Worm (Caenorhabditis elegans) whole organism, L3 larva: ENCODE data around the gene spl-1.

ENCODE experiments used
- R02D3.7 ChIP-seq: fragments of 150-350 bp; optimal IDR thresholded peaks from 2 replicates; lab custom pipeline; 2014; ENCODE audit warnings: missing biosample characterization, missing genetic modification characterization
- ZK546.5 ChIP-seq: sonication (generic microtip); optimal IDR thresholded peaks from 2 replicates; lab custom pipeline; 2017; ENCODE audit warnings: missing biosample characterization, missing genetic modification characterization
- aly-2 ChIP-seq: fragments of 150-350 bp; optimal IDR thresholded peaks from 2 replicates; lab custom pipeline; 2014; ENCODE audit warnings: missing biosample characterization, missing genetic modification characterization
- ceh-28 ChIP-seq: fragments of 150-350 bp; optimal IDR thresholded peaks from 2 replicates; lab custom pipeline; 2014; ENCODE audit warnings: missing biosample characterization, missing genetic modification reagents, missing genetic modification characterization
- ceh-82 ChIP-seq: fragments of 150-350 bp; optimal IDR thresholded peaks from 2 replicates; lab custom pipeline; 2014; ENCODE audit warnings: missing biosample characterization, missing genetic modification characterization
- ceh-9 ChIP-seq: sonication (generic microtip); optimal IDR thresholded peaks from 2 replicates; lab custom pipeline; 2018; ENCODE audit warnings: missing biosample characterization, missing genetic modification characterization
- daf-12 ChIP-seq: fragments of 150-350 bp; optimal IDR thresholded peaks from 2 replicates; lab custom pipeline; 2014; ENCODE audit warnings: missing biosample characterization, missing genetic modification reagents, missing genetic modification characterization
- egl-27 ChIP-seq: sonication (generic microtip); optimal IDR thresholded peaks from 4 replicates; lab custom pipeline; 2017; ENCODE audit warnings: missing biosample characterization, missing genetic modification reagents, missing genetic modification characterization
- egl-5 ChIP-seq: fragments of 150-350 bp; optimal IDR thresholded peaks from 2 replicates; lab custom pipeline; 2017; ENCODE audit warnings: missing biosample characterization, missing genetic modification reagents, missing genetic modification characterization, inconsistent platforms
- elt-1 ChIP-seq: fragments of 150-350 bp; optimal IDR thresholded peaks from 2 replicates; lab custom pipeline; 2014; ENCODE audit warnings: missing biosample characterization, missing genetic modification characterization
- elt-2 ChIP-seq: sonication (generic microtip); optimal IDR thresholded peaks from 2 replicates; lab custom pipeline; 2016; ENCODE audit warnings: missing genetic modification reagents, mild to moderate bottlenecking, missing genetic modification characterization, missing compliant biosample characterization
- eor-1 ChIP-seq, 2 experiments: fragments of 150-350 bp; optimal IDR thresholded peaks; 2 replicates each; lab custom pipeline; 2014 to 2018; ENCODE audit warnings: missing biosample characterization in 2 of 2, missing genetic modification characterization in 2 of 2
- fkh-2 ChIP-seq: fragments of 150-350 bp; optimal IDR thresholded peaks from 2 replicates; lab custom pipeline; 2014; ENCODE audit warnings: missing biosample characterization, missing genetic modification reagents, missing genetic modification characterization
- fos-1 ChIP-seq: fragments of 150-350 bp; optimal IDR thresholded peaks from 2 replicates; lab custom pipeline; 2014; ENCODE audit warnings: missing biosample characterization, missing genetic modification characterization
- hmg-11 ChIP-seq: sonication (generic microtip); optimal IDR thresholded peaks from 2 replicates; lab custom pipeline; 2016; ENCODE audit warnings: missing genetic modification characterization, missing compliant biosample characterization
- jun-1 ChIP-seq: fragments of 150-350 bp; optimal IDR thresholded peaks from 2 replicates; lab custom pipeline; 2014; ENCODE audit warnings: missing biosample characterization, missing genetic modification reagents, missing genetic modification characterization
- lin-15B ChIP-seq: fragments of 150-350 bp; optimal IDR thresholded peaks from 2 replicates; lab custom pipeline; 2014; ENCODE audit warnings: missing biosample characterization, missing genetic modification characterization
- lin-39 ChIP-seq: fragments of 150-350 bp; optimal IDR thresholded peaks from 2 replicates; lab custom pipeline; 2018; ENCODE audit warnings: missing biosample characterization, missing genetic modification reagents, missing genetic modification characterization
- lsy-12 ChIP-seq: sonication (generic microtip); optimal IDR thresholded peaks from 2 replicates; lab custom pipeline; 2016; ENCODE audit warnings: mild to moderate bottlenecking, missing genetic modification characterization, missing compliant biosample characterization
- mdl-1 ChIP-seq: fragments of 150-350 bp; optimal IDR thresholded peaks from 2 replicates; lab custom pipeline; 2014; ENCODE audit warnings: missing biosample characterization, missing genetic modification characterization
- mml-1 ChIP-seq: fragments of 150-350 bp; sonication (generic microtip); optimal IDR thresholded peaks from 3 replicates; lab custom pipeline; 2014; ENCODE audit warnings: missing biosample characterization, missing genetic modification characterization
- nfya-1 ChIP-seq: sonication (generic microtip); optimal IDR thresholded peaks from 2 replicates; lab custom pipeline; 2017; ENCODE audit warnings: missing genetic modification characterization, mild to moderate bottlenecking, missing compliant biosample characterization, antibody characterized with exemption, moderate library complexity; ENCODE audit not compliant: insufficient read depth
- nhr-12 ChIP-seq: fragments of 150-350 bp; optimal IDR thresholded peaks from 2 replicates; lab custom pipeline; 2014; ENCODE audit warnings: missing biosample characterization, missing genetic modification characterization
- nhr-23 ChIP-seq: fragments of 150-350 bp; optimal IDR thresholded peaks from 2 replicates; lab custom pipeline; 2014; ENCODE audit warnings: missing biosample characterization, missing genetic modification reagents, missing genetic modification characterization
- nhr-237 ChIP-seq: fragments of 150-350 bp; optimal IDR thresholded peaks from 2 replicates; lab custom pipeline; 2014; ENCODE audit warnings: missing biosample characterization, missing genetic modification characterization
- nhr-25 ChIP-seq: sonication (generic microtip); optimal IDR thresholded peaks from 2 replicates; lab custom pipeline; 2017; ENCODE audit warnings: missing biosample characterization, missing genetic modification characterization
- nhr-28 ChIP-seq: fragments of 150-350 bp; optimal IDR thresholded peaks from 2 replicates; lab custom pipeline; 2014; ENCODE audit warnings: missing biosample characterization, missing genetic modification characterization
- nhr-67 ChIP-seq: fragments of 150-350 bp; optimal IDR thresholded peaks from 2 replicates; lab custom pipeline; 2014; ENCODE audit warnings: missing biosample characterization, missing genetic modification characterization
- nhr-77 ChIP-seq: fragments of 150-350 bp; optimal IDR thresholded peaks from 2 replicates; lab custom pipeline; 2014; ENCODE audit warnings: missing biosample characterization, missing genetic modification characterization
- pha-4 ChIP-seq: fragments of 150-350 bp; optimal IDR thresholded peaks from 2 replicates; lab custom pipeline; 2014; ENCODE audit warnings: missing biosample characterization, missing genetic modification reagents, missing genetic modification characterization
- pqm-1 ChIP-seq: fragments of 150-350 bp; optimal IDR thresholded peaks from 2 replicates; lab custom pipeline; 2017; ENCODE audit warnings: missing biosample characterization, missing genetic modification characterization, inconsistent platforms
- sea-2 ChIP-seq: fragments of 150-350 bp; sonication (generic microtip); optimal IDR thresholded peaks from 4 replicates; lab custom pipeline; 2014; ENCODE audit warnings: missing biosample characterization, missing genetic modification reagents, missing genetic modification characterization
- skn-1 ChIP-seq: fragments of 150-350 bp; optimal IDR thresholded peaks from 2 replicates; lab custom pipeline; 2014; ENCODE audit warnings: missing biosample characterization, missing genetic modification characterization
- snpc-4 ChIP-seq: fragments of 150-350 bp; optimal IDR thresholded peaks from 2 replicates; lab custom pipeline; 2014; ENCODE audit warnings: missing biosample characterization, missing genetic modification characterization
- unc-39 ChIP-seq: sonication (generic microtip); optimal IDR thresholded peaks from 4 replicates; lab custom pipeline; 2017; ENCODE audit warnings: missing biosample characterization, missing genetic modification characterization
- zag-1 ChIP-seq: fragments of 150-350 bp; optimal IDR thresholded peaks from 2 replicates; lab custom pipeline; 2014; ENCODE audit warnings: missing biosample characterization, missing genetic modification characterization
- ztf-11 ChIP-seq: fragments of 150-350 bp; optimal IDR thresholded peaks from 2 replicates; lab custom pipeline; 2014; ENCODE audit warnings: missing biosample characterization, missing genetic modification characterization
- ztf-4 ChIP-seq: fragments of 150-350 bp; optimal IDR thresholded peaks from 2 replicates; lab custom pipeline; 2014; ENCODE audit warnings: missing biosample characterization, missing genetic modification characterization

The spl-1 gene

DNA sequence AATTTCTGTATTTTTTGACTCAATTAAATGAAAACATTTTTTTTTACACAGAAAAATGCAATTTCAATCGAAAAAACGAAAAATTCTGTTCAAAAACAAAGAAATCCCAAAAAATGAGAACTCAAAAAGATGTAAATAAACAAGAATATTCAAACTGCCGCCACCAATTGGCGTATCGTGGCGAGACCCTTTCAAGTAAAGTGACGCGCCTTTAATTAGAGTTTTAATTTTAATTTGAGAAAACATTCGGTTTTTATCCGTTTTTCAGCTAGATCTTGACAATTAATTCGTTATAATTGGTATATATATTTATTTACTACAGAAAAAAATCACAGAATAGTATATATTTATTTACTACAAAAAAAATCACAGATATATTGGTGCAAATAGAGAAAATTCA is 3.4 kb downstream of the spl-1 start:
- TF ChIP-seq fos-1 (tag; lab: Kevin White, UChicago) (no peak), nhr-237 (no peak), ceh-28 (tag; lab: Kevin White, UChicago) (no peak), ztf-4 (tag; lab: Kevin White, UChicago) (no peak), egl-5 (tag; lab: Kevin White, UChicago) (no peak), R02D3.7 (tag; lab: Kevin White, UChicago) (no peak), nhr-77 (tag; lab: Kevin White, UChicago) (no peak), ztf-11 (tag; lab: Kevin White, UChicago) (no peak), elt-2 (tag; lab: Kevin White, UChicago) (no peak), egl-27 (tag; lab: Kevin White, UChicago) (no peak)

DNA sequence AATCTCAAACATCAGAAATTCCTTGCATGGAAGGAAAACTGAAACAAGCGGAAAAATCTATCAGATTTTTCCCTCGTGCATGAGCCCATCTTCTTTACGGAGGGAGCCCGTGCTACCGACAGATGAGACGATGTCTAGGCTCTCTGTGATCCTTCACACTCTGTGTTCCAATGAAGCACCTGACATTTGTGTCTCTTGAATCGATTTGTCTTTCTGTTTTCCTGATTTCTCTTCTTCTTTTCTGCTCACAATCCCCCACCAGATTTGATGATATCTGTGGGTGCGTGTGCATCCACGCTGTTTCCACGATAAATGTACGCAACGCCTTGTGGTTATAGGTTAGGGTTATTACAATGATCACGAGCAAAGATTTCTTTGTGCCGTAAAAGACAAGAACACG is 4.1 kb downstream of the spl-1 start:
- TF ChIP-seq daf-12 (tag; lab: Kevin White, UChicago), result no peak
- TF ChIP-seq hmg-11 (tag; lab: Kevin White, UChicago), result no peak
- no peak for TF ChIP-seq nhr-77 (tag; lab: Kevin White, UChicago)
- no peak for TF ChIP-seq nhr-12 (tag; lab: Kevin White, UChicago)
- TF ChIP-seq snpc-4, result no peak
- TF ChIP-seq lsy-12 (tag; lab: Kevin White, UChicago), result no peak
- TF ChIP-seq skn-1 (tag; lab: Kevin White, UChicago), result no peak
- TF ChIP-seq pha-4 (tag; lab: Kevin White, UChicago), result no peak
- no peak for TF ChIP-seq nhr-67 (tag; lab: Kevin White, UChicago)
- TF ChIP-seq nhr-25 (tag; lab: Kevin White, UChicago), result no peak
- no peak for TF ChIP-seq nfya-1 (tag; lab: Kevin White, UChicago)
- TF ChIP-seq mdl-1 (tag; lab: Kevin White, UChicago), result no peak
- TF ChIP-seq pqm-1 (tag; lab: Kevin White, UChicago), result no peak
- no peak for TF ChIP-seq jun-1 (tag; lab: Kevin White, UChicago)
- TF ChIP-seq lin-39 (tag; lab: Kevin White, UChicago), result no peak
- no peak for TF ChIP-seq ceh-9

DNA sequence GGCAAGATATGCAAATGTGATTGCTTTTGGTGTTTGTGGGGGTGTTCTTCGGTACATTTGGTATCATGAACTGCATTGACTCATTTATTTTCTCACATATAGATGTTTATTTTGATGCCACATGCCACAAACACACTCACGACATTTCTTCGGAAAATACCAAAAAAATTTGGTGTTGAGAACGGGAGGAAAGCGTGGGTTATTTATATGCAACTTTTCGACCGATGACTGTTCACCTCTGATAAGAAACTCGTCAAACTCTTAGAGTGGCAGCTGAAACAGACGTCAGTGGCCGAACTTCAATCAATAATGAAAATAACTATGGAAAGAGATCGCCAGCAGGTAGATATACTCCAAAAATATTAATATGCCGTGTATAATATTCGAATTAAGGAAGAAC is 4.6 kb downstream of the spl-1 start:
- TF ChIP-seq elt-1 (tag; lab: Kevin White, UChicago) (no peak), egl-5 (tag; lab: Kevin White, UChicago) (peak; percentile 17), zag-1 (tag; lab: Kevin White, UChicago) (no peak), pqm-1 (tag; lab: Kevin White, UChicago) (peak; percentile 18), nhr-23 (tag; lab: Kevin White, UChicago) (no peak), mml-1 (tag; lab: Kevin White, UChicago) (no peak), unc-39 (tag; lab: Kevin White, UChicago) (no peak), elt-2 (tag; lab: Kevin White, UChicago) (peak; percentile 43), nhr-12 (tag; lab: Kevin White, UChicago) (no peak), ceh-9 (no peak), ztf-11 (tag; lab: Kevin White, UChicago) (no peak), pha-4 (tag; lab: Kevin White, UChicago) (peak; percentile 9)

DNA sequence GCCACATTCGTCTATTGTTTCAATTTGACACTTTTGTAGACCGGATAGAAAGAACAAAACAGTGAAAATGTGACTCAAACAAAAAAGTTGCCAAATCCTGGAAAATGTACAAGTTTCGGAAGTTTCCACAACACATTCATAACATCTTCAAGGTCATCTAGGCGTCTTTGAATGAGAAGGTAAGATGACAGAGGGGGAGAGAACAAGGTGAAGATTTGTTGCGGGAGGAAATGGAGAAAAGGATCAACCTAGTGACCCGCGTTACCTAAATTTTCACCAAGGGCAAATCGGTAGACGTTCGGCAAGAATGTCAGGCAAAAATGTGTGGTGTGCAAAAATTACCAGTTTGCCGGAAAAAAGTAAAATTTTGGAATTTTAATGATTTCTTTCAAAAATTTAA is 5.2 kb downstream of the spl-1 start:
- TF ChIP-seq fos-1 (tag; lab: Kevin White, UChicago), result no peak
- TF ChIP-seq eor-1 (tag; optimal IDR thresholded peaks at IDR 0.05; lab: Kevin White, UChicago), result no peak
- TF ChIP-seq sea-2 (GFP tag; lab: Kevin White, UChicago), result no peak
- peak; percentile 51 for TF ChIP-seq nhr-25 (tag; lab: Kevin White, UChicago)

DNA sequence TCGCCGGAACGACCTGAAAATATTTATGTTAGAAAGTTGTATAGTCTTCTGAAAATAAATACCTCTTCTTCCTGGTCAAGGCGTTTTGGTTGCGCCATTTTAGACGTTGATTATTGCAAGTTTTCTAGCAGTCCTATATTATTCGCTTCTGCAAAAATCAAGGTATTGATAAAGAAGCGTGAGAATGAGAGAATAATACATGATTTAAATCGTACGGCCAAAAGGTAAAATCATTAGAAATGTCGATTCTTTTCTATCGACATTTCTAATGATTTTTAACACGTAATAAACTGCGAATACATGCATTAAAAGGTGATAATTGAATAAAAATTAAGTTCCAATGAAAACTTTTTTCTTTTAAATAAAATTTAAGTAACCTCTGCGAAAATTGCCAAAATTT is 7.1 kb downstream of the spl-1 start, which contains the start of gene fln-1:
fln-1 (minus strand) TSS at position 101 of the 400 bp plus-strand sequence.
- TF ChIP-seq jun-1 (tag; lab: Kevin White, UChicago), result no peak
- TF ChIP-seq ZK546.5 (tag; lab: Kevin White, UChicago), result no peak
- no peak for TF ChIP-seq nfya-1 (tag; lab: Kevin White, UChicago)
- no peak for TF ChIP-seq lin-15B (tag; lab: Kevin White, UChicago)
- TF ChIP-seq nhr-77 (tag; lab: Kevin White, UChicago), result no peak
- no peak for TF ChIP-seq skn-1 (tag; lab: Kevin White, UChicago)
- no peak for TF ChIP-seq mdl-1 (tag; lab: Kevin White, UChicago)
- TF ChIP-seq nhr-237, result no peak
- no peak for TF ChIP-seq ceh-82
- TF ChIP-seq aly-2, result no peak
- TF ChIP-seq egl-27 (tag; lab: Kevin White, UChicago), result no peak
- TF ChIP-seq fkh-2 (tag; lab: Kevin White, UChicago), result no peak
- no peak for TF ChIP-seq zag-1 (tag; lab: Kevin White, UChicago)
- no peak for TF ChIP-seq ztf-11 (tag; lab: Kevin White, UChicago)
- TF ChIP-seq nhr-12 (tag; lab: Kevin White, UChicago), result no peak
- no peak for TF ChIP-seq nhr-28 (tag; lab: Kevin White, UChicago)
- TF ChIP-seq nhr-23 (tag; lab: Kevin White, UChicago), result no peak
- TF ChIP-seq eor-1 (tag; optimal IDR thresholded peaks at IDR 0.05; lab: Kevin White, UChicago), result no peak
- no peak for TF ChIP-seq egl-5 (tag; lab: Kevin White, UChicago)
